Fruit fly (Drosophila melanogaster) whole organism, embryonic: ENCODE data around the gene wb.

ENCODE experiments used
- Aef1 ChIP-seq: fragments of 200-800 bp; sonication (Bioruptor generic); IDR thresholded peaks from 3 replicates; pipeline ENCODE4 v1.3.6; 2022; ENCODE audit warnings: missing biosample characterization, missing genetic modification characterization
- Antp ChIP-seq: fragments of 200-800 bp; sonication (Bioruptor generic); optimal IDR thresholded peaks from 3 replicates; lab custom pipeline; 2016; ENCODE audit warnings: missing biosample characterization, missing genetic modification characterization
- CG10209 ChIP-seq: fragments of 200-800 bp; sonication (Bioruptor generic); optimal IDR thresholded peaks from 3 replicates; lab custom pipeline; 2017; ENCODE audit warnings: missing biosample characterization, mild to moderate bottlenecking, missing genetic modification characterization, missing genetic modification reagents
- CG10267 ChIP-seq: fragments of 200-800 bp; sonication (Bioruptor generic); optimal IDR thresholded peaks from 2 replicates; lab custom pipeline; 2018; ENCODE audit warnings: missing biosample characterization, mild to moderate bottlenecking, missing genetic modification characterization, moderate library complexity
- CG10431 ChIP-seq: fragments of 200-800 bp; sonication (Bioruptor generic); optimal IDR thresholded peaks from 3 replicates; lab custom pipeline; 2018; ENCODE audit warnings: missing biosample characterization, mild to moderate bottlenecking, missing genetic modification characterization
- CG11504 ChIP-seq: fragments of 200-800 bp; sonication (Bioruptor generic); optimal IDR thresholded peaks from 3 replicates; lab custom pipeline; 2019; ENCODE audit warnings: missing biosample characterization, mild to moderate bottlenecking, missing genetic modification characterization, moderate library complexity
- CG12744 ChIP-seq: fragments of 200-800 bp; sonication (Bioruptor generic); optimal IDR thresholded peaks from 2 replicates; lab custom pipeline; 2016; ENCODE audit warnings: missing biosample characterization, missing genetic modification characterization
- CG13624 ChIP-seq: fragments of 200-800 bp; sonication (Bioruptor generic); optimal IDR thresholded peaks from 2 replicates; lab custom pipeline; 2016; ENCODE audit warnings: missing biosample characterization, missing genetic modification characterization
- CG17359 ChIP-seq: fragments of 200-800 bp; sonication (Bioruptor generic); optimal IDR thresholded peaks from 3 replicates; lab custom pipeline; 2018; ENCODE audit warnings: missing biosample characterization, mild to moderate bottlenecking, missing genetic modification characterization, moderate library complexity
- CG17912 ChIP-seq: fragments of 200-800 bp; sonication (Bioruptor generic); optimal IDR thresholded peaks from 2 replicates; lab custom pipeline; 2018; ENCODE audit warnings: missing biosample characterization, mild to moderate bottlenecking, missing genetic modification characterization
- CG18262 ChIP-seq: fragments of 200-800 bp; optimal IDR thresholded peaks from 3 replicates; lab custom pipeline; 2019; ENCODE audit warnings: missing biosample characterization, mild to moderate bottlenecking, missing genetic modification characterization, moderate library complexity
- CG2129 ChIP-seq: fragments of 200-800 bp; sonication (Bioruptor generic); IDR thresholded peaks from 2 replicates; pipeline ENCODE4 v1.3.6; 2022; ENCODE audit warnings: missing biosample characterization, missing genetic modification characterization; ENCODE audit not compliant: partially characterized antibody
- CG3281 ChIP-seq: fragments of 200-800 bp; sonication (Bioruptor generic); optimal IDR thresholded peaks from 3 replicates; lab custom pipeline; 2017; ENCODE audit warnings: missing biosample characterization, mild to moderate bottlenecking, missing genetic modification characterization
- CG33557 ChIP-seq: fragments of 200-800 bp; sonication (Bioruptor generic); optimal IDR thresholded peaks from 2 replicates; lab custom pipeline; 2019; ENCODE audit warnings: missing biosample characterization, mild to moderate bottlenecking, missing genetic modification characterization, moderate library complexity
- CG4328 ChIP-seq: fragments of 200-800 bp; sonication (Bioruptor generic); optimal IDR thresholded peaks from 3 replicates; lab custom pipeline; 2017; ENCODE audit warnings: missing biosample characterization, missing genetic modification reagents, missing genetic modification characterization
- CG4360 ChIP-seq: fragments of 200-800 bp; sonication (Bioruptor generic); IDR thresholded peaks from 2 replicates; pipeline ENCODE4 v1.3.6; 2022; ENCODE audit warnings: missing biosample characterization, missing genetic modification characterization
- CG4404 ChIP-seq: fragments of 200-800 bp; sonication (Bioruptor generic); IDR thresholded peaks from 2 replicates; pipeline ENCODE4 v1.3.6; 2022; ENCODE audit warnings: missing biosample characterization, missing genetic modification characterization
- CG4730 ChIP-seq: fragments of 200-800 bp; sonication (Bioruptor generic); IDR thresholded peaks from 2 replicates; pipeline ENCODE4 v1.3.6; 2022; ENCODE audit warnings: missing biosample characterization, missing genetic modification characterization
- CG6272 ChIP-seq: fragments of 200-800 bp; sonication (Bioruptor generic); IDR thresholded peaks from 2 replicates; pipeline ENCODE4 v1.3.6; 2022; ENCODE audit warnings: missing biosample characterization, missing genetic modification characterization
- CG6683 ChIP-seq: fragments of 200-800 bp; sonication (Bioruptor generic); optimal IDR thresholded peaks from 2 replicates; lab custom pipeline; 2017; ENCODE audit warnings: missing biosample characterization, mild to moderate bottlenecking, missing genetic modification characterization, missing genetic modification reagents
- CG7357 ChIP-seq: fragments of 200-800 bp; sonication (Bioruptor generic); IDR thresholded peaks from 3 replicates; pipeline ENCODE4 v1.3.6; 2022; ENCODE audit warnings: missing biosample characterization, missing genetic modification characterization
- CG7786 ChIP-seq: fragments of 200-800 bp; sonication (Bioruptor generic); optimal IDR thresholded peaks from 2 replicates; lab custom pipeline; 2016; ENCODE audit warnings: missing biosample characterization, missing genetic modification characterization
- CG8089 ChIP-seq: fragments of 200-800 bp; sonication (Bioruptor generic); optimal IDR thresholded peaks from 3 replicates; lab custom pipeline; 2016; ENCODE audit warnings: missing biosample characterization, missing genetic modification characterization
- CG8359 ChIP-seq: fragments of 200-800 bp; sonication (Bioruptor generic); optimal IDR thresholded peaks from 2 replicates; lab custom pipeline; 2017; ENCODE audit warnings: missing biosample characterization, mild to moderate bottlenecking, missing genetic modification characterization, borderline replicate concordance
- Dek ChIP-seq: fragments of 200-800 bp; sonication (Bioruptor generic); optimal IDR thresholded peaks from 3 replicates; lab custom pipeline; 2019; ENCODE audit warnings: missing biosample characterization, mild to moderate bottlenecking, missing genetic modification characterization, moderate library complexity
- Dll ChIP-seq: fragments of 200-800 bp; sonication (Bioruptor generic); IDR thresholded peaks from 4 replicates; pipeline ENCODE4 v1.3.6; 2022; ENCODE audit warnings: missing biosample characterization, missing genetic modification characterization; ENCODE audit not compliant: partially characterized antibody
- Elba2 ChIP-seq: fragments of 200-800 bp; sonication (Bioruptor generic); optimal IDR thresholded peaks from 3 replicates; lab custom pipeline; 2016; ENCODE audit warnings: missing biosample characterization, missing genetic modification characterization
- Ets65A ChIP-seq: fragments of 200-800 bp; sonication (Bioruptor generic); peaks from one replicate; lab custom pipeline; 2016; ENCODE audit warnings: missing biosample characterization, missing genetic modification characterization
- H2.0 ChIP-seq: fragments of 200-800 bp; sonication (Bioruptor generic); IDR thresholded peaks from 2 replicates; pipeline ENCODE4 v1.3.6; 2022; ENCODE audit warnings: missing biosample characterization, missing genetic modification characterization
- HLH3B ChIP-seq: fragments of 200-800 bp; sonication (Bioruptor generic); IDR thresholded peaks from 2 replicates; pipeline ENCODE4 v1.3.6; 2022; ENCODE audit warnings: missing biosample characterization, missing genetic modification characterization
- Lpt ChIP-seq: fragments of >200 bp; optimal IDR thresholded peaks from 2 replicates; lab custom pipeline; 2018; ENCODE audit warnings: missing biosample characterization, missing genetic modification characterization
- Nf-YC ChIP-seq: fragments of 200-800 bp; optimal IDR thresholded peaks from 3 replicates; lab custom pipeline; 2019; ENCODE audit warnings: missing biosample characterization, mild to moderate bottlenecking, missing genetic modification characterization, moderate library complexity
- Sin3A ChIP-seq: fragments of >200 bp; optimal IDR thresholded peaks from 2 replicates; lab custom pipeline; 2018
- Sox100B ChIP-seq: fragments of 200-800 bp; sonication (Bioruptor generic); optimal IDR thresholded peaks from 3 replicates; lab custom pipeline; 2018; ENCODE audit warnings: missing biosample characterization, mild to moderate bottlenecking, missing genetic modification characterization
- Sry-β ChIP-seq: fragments of 200-800 bp; sonication (Bioruptor generic); optimal IDR thresholded peaks from 2 replicates; lab custom pipeline; 2018; ENCODE audit warnings: missing biosample characterization, mild to moderate bottlenecking, missing genetic modification characterization, moderate library complexity
- Tbp ChIP-seq: fragments of >200 bp; optimal IDR thresholded peaks from 2 replicates; lab custom pipeline; 2018; ENCODE audit warnings: missing biosample characterization, missing genetic modification characterization
- danr ChIP-seq: fragments of 200-800 bp; sonication (Bioruptor generic); IDR thresholded peaks from 2 replicates; pipeline ENCODE4 v1.3.6; 2022; ENCODE audit warnings: missing biosample characterization, missing genetic modification characterization
- ems ChIP-seq: fragments of 200-800 bp; sonication (Bioruptor generic); optimal IDR thresholded peaks from 3 replicates; lab custom pipeline; 2016; ENCODE audit warnings: missing biosample characterization, missing genetic modification characterization
- exex ChIP-seq: fragments of 200-800 bp; sonication (Bioruptor generic); optimal IDR thresholded peaks from 4 replicates; lab custom pipeline; 2018; ENCODE audit warnings: missing biosample characterization, mild to moderate bottlenecking, missing genetic modification characterization, moderate library complexity
- fu2 ChIP-seq: fragments of 200-800 bp; sonication (Bioruptor generic); optimal IDR thresholded peaks from 2 replicates; lab custom pipeline; 2016; ENCODE audit warnings: missing biosample characterization, missing genetic modification characterization
- gce ChIP-seq: fragments of 200-800 bp; sonication (Bioruptor generic); IDR thresholded peaks from 3 replicates; pipeline ENCODE4 v1.3.6; 2022; ENCODE audit warnings: missing biosample characterization, missing genetic modification characterization
- gsb-n ChIP-seq: fragments of 200-800 bp; sonication (Bioruptor generic); optimal IDR thresholded peaks from 3 replicates; lab custom pipeline; 2018; ENCODE audit warnings: missing biosample characterization, mild to moderate bottlenecking, missing genetic modification characterization
- kah ChIP-seq: fragments of 200-800 bp; sonication (Bioruptor generic); optimal IDR thresholded peaks from 2 replicates; lab custom pipeline; 2018; ENCODE audit warnings: missing biosample characterization, mild to moderate bottlenecking, missing genetic modification characterization
- mam ChIP-seq: fragments of 200-800 bp; sonication (Bioruptor generic); optimal IDR thresholded peaks from 3 replicates; lab custom pipeline; 2016; ENCODE audit warnings: missing biosample characterization, missing genetic modification characterization
- nerfin-2 ChIP-seq: fragments of 200-800 bp; sonication (Bioruptor generic); IDR thresholded peaks from 2 replicates; pipeline ENCODE4 v1.3.6; 2022; ENCODE audit warnings: missing biosample characterization, missing genetic modification characterization; ENCODE audit not compliant: partially characterized antibody
- peb ChIP-seq: fragments of 200-800 bp; sonication (Bioruptor generic); IDR thresholded peaks from 2 replicates; pipeline ENCODE4 v1.3.6; 2022; ENCODE audit warnings: missing biosample characterization, missing genetic modification characterization
- pnt ChIP-seq: fragments of 200-800 bp; sonication (Bioruptor generic); optimal IDR thresholded peaks from 3 replicates; lab custom pipeline; 2016; ENCODE audit warnings: missing biosample characterization, missing genetic modification characterization
- sens ChIP-seq: fragments of 200-800 bp; sonication (Bioruptor generic); peaks from one replicate; lab custom pipeline; 2016; ENCODE audit warnings: missing biosample characterization, missing genetic modification characterization
- sob ChIP-seq: fragments of 200-800 bp; sonication (Bioruptor generic); IDR thresholded peaks from 2 replicates; pipeline ENCODE4 v1.3.6; 2022; ENCODE audit warnings: missing biosample characterization, missing genetic modification characterization
- tio ChIP-seq: fragments of 200-800 bp; sonication (Bioruptor generic); optimal IDR thresholded peaks from 2 replicates; lab custom pipeline; 2017; ENCODE audit warnings: missing biosample characterization, missing genetic modification characterization, inconsistent platforms
- zen2 ChIP-seq: fragments of 200-800 bp; sonication (Bioruptor generic); IDR thresholded peaks from 3 replicates; pipeline ENCODE4 v1.3.6; 2022; ENCODE audit warnings: missing biosample characterization, missing genetic modification characterization; ENCODE audit not compliant: partially characterized antibody

wb gene

DNA sequence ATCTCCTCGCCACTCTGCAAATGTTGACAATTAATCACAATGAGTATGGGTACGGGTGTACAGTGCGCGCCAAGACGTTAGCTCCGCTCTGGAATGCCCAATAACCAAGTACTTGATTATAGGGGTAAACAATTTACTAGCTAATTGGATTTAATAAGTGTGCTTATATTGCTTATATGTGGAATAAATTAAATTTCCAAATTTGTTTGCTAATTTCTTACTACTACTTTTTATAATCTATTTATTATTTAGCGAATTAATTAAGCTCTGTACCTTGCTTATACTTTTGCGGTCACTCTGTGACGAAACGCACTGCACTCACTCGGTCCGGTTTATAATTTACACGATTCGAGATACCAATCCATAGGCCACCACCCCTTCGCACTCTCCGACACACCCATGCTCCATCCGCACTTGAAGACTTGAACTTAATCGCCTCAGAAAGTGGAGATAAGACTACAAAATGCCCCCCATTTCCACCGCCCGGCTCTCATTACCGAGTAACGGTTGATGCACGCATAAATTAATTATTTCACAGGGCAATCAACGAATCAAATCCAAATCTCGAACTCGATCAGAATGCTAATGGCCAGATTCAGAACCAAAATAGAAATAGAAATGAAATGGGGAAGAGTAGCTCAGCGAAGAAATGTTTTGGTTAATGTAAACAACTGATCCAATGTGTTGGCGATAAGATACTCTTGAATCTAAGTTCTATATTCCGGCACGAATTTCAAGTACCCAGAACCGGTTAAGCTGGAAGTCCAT, 25.1 kb upstream of the wb start (continued):
- no peak for TF ChIP-seq zen2 (GFP tag; lab: Robert Waterston, UW)
- TF ChIP-seq ems (GFP tag; lab: Kevin White, UChicago) = no peak
- no peak for TF ChIP-seq danr (GFP tag; lab: Robert Waterston, UW)
- no peak for TF ChIP-seq mam
- TF ChIP-seq fu2 = no peak
- no peak for TF ChIP-seq sob (GFP tag; lab: Robert Waterston, UW)
- TF ChIP-seq HLH3B (GFP tag; lab: Robert Waterston, UW) = no peak
- peak; percentile 75 for TF ChIP-seq CG18262
- TF ChIP-seq Nf-YC (tag; lab: Kevin White, UChicago) = no peak
- TF ChIP-seq exex = peak; percentile 16
- peak; percentile 92 for TF ChIP-seq Ets65A (GFP tag; lab: Kevin White, UChicago)
- peak; percentile 29 for TF ChIP-seq kah (GFP tag; lab: Kevin White, UChicago)
- TF ChIP-seq CG10209 (GFP tag; lab: Kevin White, UChicago) = peak; percentile 32
- TF ChIP-seq CG4404 (GFP tag; lab: Robert Waterston, UW) = no peak
- no peak for TF ChIP-seq pnt
- TF ChIP-seq sens (GFP tag; lab: Kevin White, UChicago) = peak; percentile 78
- peak; percentile 25 for TF ChIP-seq CG10267 (tag; lab: Kevin White, UChicago)
- TF ChIP-seq CG8089 = no peak
- TF ChIP-seq peb (GFP tag; lab: Robert Waterston, UW) = no peak
- no peak for TF ChIP-seq Dll (GFP tag; lab: Robert Waterston, UW)
- TF ChIP-seq nerfin-2 = no peak
- no peak for TF ChIP-seq CG6683 (GFP tag; lab: Kevin White, UChicago)
- no peak for TF ChIP-seq Sry-β (GFP tag; lab: Kevin White, UChicago)
- no peak for TF ChIP-seq Elba2 (GFP tag; lab: Kevin White, UChicago)
- peak; percentile 37 for TF ChIP-seq Sox100B
- no peak for TF ChIP-seq CG6272 (GFP tag; lab: Robert Waterston, UW)
- TF ChIP-seq gce (GFP tag; lab: Robert Waterston, UW) = no peak
- TF ChIP-seq CG7357 = no peak
- no peak for TF ChIP-seq H2.0 (GFP tag; lab: Robert Waterston, UW)
- peak; percentile 52 for TF ChIP-seq CG17359 (tag; lab: Kevin White, UChicago)
- no peak for TF ChIP-seq Sin3A (lab: Kevin White, UChicago)
- TF ChIP-seq Aef1 (GFP tag; lab: Robert Waterston, UW) = no peak
- TF ChIP-seq CG17912 = no peak
- no peak for TF ChIP-seq CG8359 (GFP tag; lab: Kevin White, UChicago)
- TF ChIP-seq Lpt = no peak
- no peak for TF ChIP-seq CG7786 (GFP tag; lab: Kevin White, UChicago)
- no peak for TF ChIP-seq tio (GFP tag; lab: Kevin White, UChicago)
- no peak for TF ChIP-seq CG10431
- no peak for TF ChIP-seq CG2129 (GFP tag; lab: Robert Waterston, UW)
- no peak for TF ChIP-seq CG12744 (GFP tag; lab: Kevin White, UChicago)
- TF ChIP-seq CG33557 (GFP tag; lab: Kevin White, UChicago) = peak; percentile 35
- no peak for TF ChIP-seq CG4360 (GFP tag; lab: Robert Waterston, UW)
- no peak for TF ChIP-seq Antp (GFP tag; lab: Kevin White, UChicago)
- TF ChIP-seq CG4328 = peak; percentile 1
- no peak for TF ChIP-seq Tbp
- no peak for TF ChIP-seq CG13624 (GFP tag; lab: Kevin White, UChicago)
- TF ChIP-seq CG11504 (tag; lab: Kevin White, UChicago) = peak; percentile 64
- TF ChIP-seq CG4730 (GFP tag; lab: Robert Waterston, UW) = 0 out of 2 replicates have a peak, but pooled peaks have one; percentile 17
- peak; percentile 32 for TF ChIP-seq gsb-n
- TF ChIP-seq Dek (tag; lab: Kevin White, UChicago) = no peak
- TF ChIP-seq CG3281 (GFP tag; lab: Kevin White, UChicago) = no peak
